Worm (Caenorhabditis elegans): ENCODE data around the gene Y17G7B.22.

The Y17G7B.22 gene

ce11 chrII:12102365-12102764 is 34.5 kb downstream of the Y17G7B.22 start (continued):
- no peak for TF ChIP-seq mes-2 (tag; optimal IDR thresholded peaks at IDR 0.05; ENCODE audit: poor library complexity, severe bottlenecking)
- TF ChIP-seq dve-1 (tag; optimal IDR thresholded peaks at IDR 0.05; ENCODE audit: insufficient read depth), result peak; percentile 98
- no peak for TF ChIP-seq zag-1 (tag; optimal IDR thresholded peaks at IDR 0.05)
- peak; percentile 67 for TF ChIP-seq ceh-28 (tag; optimal IDR thresholded peaks at IDR 0.05)
- TF ChIP-seq Y48G9A.11 (GFP tag; IDR thresholded peaks at IDR 0.05), result no peak
- TF ChIP-seq ceh-82 (tag; optimal IDR thresholded peaks at IDR 0.05), result no peak
- TF ChIP-seq fkh-10 (GFP tag; optimal IDR thresholded peaks at IDR 0.05), result peak; percentile 17
- peak; percentile 91 for TF ChIP-seq T26A8.4 (GFP tag; IDR thresholded peaks at IDR 0.05)
- no peak for TF ChIP-seq gei-8 (GFP tag; optimal IDR thresholded peaks at IDR 0.05)
- peak; percentile 85 for TF ChIP-seq zfp-3 (GFP tag; conservative IDR thresholded peaks at IDR 0.05)
- TF ChIP-seq skn-1 (tag; optimal IDR thresholded peaks at IDR 0.05), result peak; percentile 42
- no peak for TF ChIP-seq ZK546.5 (tag; optimal IDR thresholded peaks at IDR 0.05)
- TF ChIP-seq jun-1 (tag; optimal IDR thresholded peaks at IDR 0.05), result peak; percentile 58
- peak; percentile 91 for TF ChIP-seq nhr-6 (tag; optimal IDR thresholded peaks at IDR 0.05)
- no peak for TF ChIP-seq snpc-4 (tag; optimal IDR thresholded peaks at IDR 0.05)
- TF ChIP-seq duxl-1 (tag; optimal IDR thresholded peaks at IDR 0.05; ENCODE audit: poor library complexity), result peak; percentile 55
- no peak for TF ChIP-seq T20F7.1 (GFP tag; optimal IDR thresholded peaks at IDR 0.05)
- TF ChIP-seq F44E2.7 (GFP tag; IDR thresholded peaks at IDR 0.05), result no peak; the same call in 1 of the 2 replicates
- no peak for TF ChIP-seq lin-15B (tag; optimal IDR thresholded peaks at IDR 0.05)
- no peak for TF ChIP-seq spr-3 (GFP tag; optimal IDR thresholded peaks at IDR 0.05)
- peak; percentile 51; the same call in 1 of the 2 replicates for TF ChIP-seq dmd-9 (GFP tag; IDR thresholded peaks at IDR 0.05)
- peak; percentile 17 for TF ChIP-seq Y5F2A.4 (GFP tag; optimal IDR thresholded peaks at IDR 0.05)

- TF ChIP-seq madf-9 (GFP tag; conservative IDR thresholded peaks at IDR 0.05) (no peak), hif-1 (tag; optimal IDR thresholded peaks at IDR 0.05) (peak in 1 of 2 experiments; percentile 6), zfp-3 (GFP tag; conservative IDR thresholded peaks at IDR 0.05) (no peak), snpc-4 (tag; optimal IDR thresholded peaks at IDR 0.05) (no peak), mdt-29 (GFP tag; IDR thresholded peaks at IDR 0.05) (0 out of 2 replicates have a peak, but pooled peaks have one; percentile 21), nhr-11 (tag; optimal IDR thresholded peaks at IDR 0.05) (no peak), lsy-2 (tag; optimal IDR thresholded peaks at IDR 0.05) (peak in 1 of 2 experiments; percentile 83), pha-4 (GFP tag; IDR thresholded peaks at IDR 0.05) (no peak), pha-4 (tag; optimal IDR thresholded peaks at IDR 0.05) (no peak), F26F4.8 (GFP tag; conservative IDR thresholded peaks at IDR 0.05) (no peak), dpl-1 (GFP tag; optimal IDR thresholded peaks at IDR 0.05) (peak; percentile 94), Y105C5A.15 (GFP tag; IDR thresholded peaks at IDR 0.05) (no peak), aha-1 (tag) (peak; percentile 47), sdz-12 (GFP tag; optimal IDR thresholded peaks at IDR 0.05) (no peak), ceh-44 (GFP tag; IDR thresholded peaks at IDR 0.05) (no peak), F44E2.7 (GFP tag; IDR thresholded peaks at IDR 0.05) (no peak), unc-62 (GFP tag; optimal IDR thresholded peaks at IDR 0.05 in 1 of 2) (peak in 1 of 2 experiments; percentile 87), unc-62 (tag; optimal IDR thresholded peaks at IDR 0.05) (no peak), mes-2 (tag; optimal IDR thresholded peaks at IDR 0.05; ENCODE audit: poor library complexity, severe bottlenecking) (peak; percentile 63), lim-7 (GFP tag; IDR thresholded peaks at IDR 0.05) (no peak), nhr-28 (tag; optimal IDR thresholded peaks at IDR 0.05) (peak; percentile 5), nhr-25 (tag; optimal IDR thresholded peaks at IDR 0.05; ENCODE audit: borderline replicate concordance, insufficient read depth) (no peak), ceh-62 (tag; optimal IDR thresholded peaks at IDR 0.05) (no peak), F49E8.2 (tag; optimal IDR thresholded peaks at IDR 0.05; ENCODE audit: borderline replicate concordance) (no peak), nhr-77 (tag; optimal IDR thresholded peaks at IDR 0.05) (no peak), dve-1 (tag; optimal IDR thresholded peaks at IDR 0.05; ENCODE audit: insufficient read depth) (no peak), nhr-237 (tag; optimal IDR thresholded peaks at IDR 0.05) (no peak), ztf-11 (tag; optimal IDR thresholded peaks at IDR 0.05) (no peak), nhr-76 (tag; optimal IDR thresholded peaks at IDR 0.05) (no peak), unc-130 (GFP tag; optimal IDR thresholded peaks at IDR 0.05) (no peak), set-16 (GFP tag; IDR thresholded peaks at IDR 0.05) (0 out of 2 replicates have a peak, but pooled peaks have one; percentile 3), dmd-8 (GFP tag; IDR thresholded peaks at IDR 0.05) (no peak), ceh-20 (GFP tag; IDR thresholded peaks at IDR 0.05) (no peak), hmg-1.1 (GFP tag; IDR thresholded peaks at IDR 0.05) (peak; percentile 64)
Measured at ce11 chrII:12107840-12108239, 40.0 kb downstream of the Y17G7B.22 start, which contains the start of gene Y17G7B.18. Gene Y17G7B.18, minus strand, starts transcription at chrII:12107857.

Data from whole organism, L4 larva.